Fruit fly (Drosophila melanogaster) whole organism, embryonic: ENCODE results near the gene CG13893.

ENCODE experiments used
- Antp ChIP-seq: fragments of 200-800 bp; sonication (Bioruptor generic); optimal IDR thresholded peaks from 3 replicates; lab custom pipeline; 2016; ENCODE audit warnings: missing biosample characterization, missing genetic modification characterization
- BEAF-32 ChIP-seq: fragments of 200-800 bp; sonication (Bioruptor generic); optimal IDR thresholded peaks from 3 replicates; lab custom pipeline; 2017; ENCODE audit warnings: missing biosample characterization, missing genetic modification characterization, mild to moderate bottlenecking, moderate library complexity, missing genetic modification reagents
- CG10462 ChIP-seq: fragments of 200-800 bp; sonication (Bioruptor generic); optimal IDR thresholded peaks from 2 replicates; lab custom pipeline; 2016; ENCODE audit warnings: missing biosample characterization, missing genetic modification characterization
- CG14860 ChIP-seq: fragments of 200-800 bp; sonication (Bioruptor generic); IDR thresholded peaks from 3 replicates; pipeline ENCODE4 v1.3.6; 2022; ENCODE audit warnings: missing biosample characterization, missing genetic modification characterization; ENCODE audit not compliant: partially characterized antibody
- CG16863 ChIP-seq: fragments of 200-800 bp; sonication (Bioruptor generic); optimal IDR thresholded peaks from 3 replicates; lab custom pipeline; 2016; ENCODE audit warnings: missing biosample characterization, missing genetic modification characterization
- CG17359 ChIP-seq: fragments of 200-800 bp; sonication (Bioruptor generic); optimal IDR thresholded peaks from 3 replicates; lab custom pipeline; 2018; ENCODE audit warnings: missing biosample characterization, mild to moderate bottlenecking, missing genetic modification characterization, moderate library complexity
- CG18262 ChIP-seq: fragments of 200-800 bp; optimal IDR thresholded peaks from 3 replicates; lab custom pipeline; 2019; ENCODE audit warnings: missing biosample characterization, mild to moderate bottlenecking, missing genetic modification characterization, moderate library complexity
- CG2120 ChIP-seq: fragments of 200-800 bp; sonication (Bioruptor generic); optimal IDR thresholded peaks from 3 replicates; lab custom pipeline; 2016; ENCODE audit warnings: missing biosample characterization, missing genetic modification characterization
- CG2199 ChIP-seq: fragments of 200-800 bp; sonication (Bioruptor generic); IDR thresholded peaks from 3 replicates; pipeline ENCODE4 v1.3.6; 2022; ENCODE audit warnings: missing biosample characterization, missing genetic modification characterization
- CG32772 ChIP-seq: fragments of 200-800 bp; sonication (Bioruptor generic); IDR thresholded peaks from 2 replicates; pipeline ENCODE4 v1.3.6; 2022; ENCODE audit warnings: missing biosample characterization, missing genetic modification characterization
- CG3281 ChIP-seq: fragments of 200-800 bp; sonication (Bioruptor generic); optimal IDR thresholded peaks from 3 replicates; lab custom pipeline; 2017; ENCODE audit warnings: missing biosample characterization, mild to moderate bottlenecking, missing genetic modification characterization
- CG3407 ChIP-seq: fragments of 200-800 bp; sonication (Bioruptor generic); optimal IDR thresholded peaks from 2 replicates; lab custom pipeline; 2018; ENCODE audit warnings: missing biosample characterization, mild to moderate bottlenecking, missing genetic modification characterization
- CG6813 ChIP-seq: fragments of 200-800 bp; sonication (Bioruptor generic); optimal IDR thresholded peaks from 2 replicates; lab custom pipeline; 2017; ENCODE audit warnings: missing biosample characterization, missing genetic modification characterization, mild to moderate bottlenecking, moderate library complexity, missing genetic modification reagents
- CG9727 ChIP-seq: fragments of 200-800 bp; sonication (Bioruptor generic); optimal IDR thresholded peaks from 3 replicates; lab custom pipeline; 2017; ENCODE audit warnings: missing biosample characterization, mild to moderate bottlenecking, missing genetic modification characterization
- Dip2 ChIP-seq: fragments of 200-800 bp; sonication (Bioruptor generic); IDR thresholded peaks from 2 replicates; pipeline ENCODE4 v1.3.6; 2022; ENCODE audit warnings: missing biosample characterization, missing genetic modification characterization
- Dp ChIP-seq: fragments of 200-800 bp; sonication (Bioruptor generic); optimal IDR thresholded peaks from 2 replicates; lab custom pipeline; 2018; ENCODE audit warnings: missing biosample characterization, mild to moderate bottlenecking, missing genetic modification characterization, moderate library complexity
- HLH54F ChIP-seq: fragments of 200-800 bp; sonication (Bioruptor generic); optimal IDR thresholded peaks from 3 replicates; lab custom pipeline; 2016; ENCODE audit warnings: missing biosample characterization, missing genetic modification characterization
- Hand ChIP-seq: fragments of 200-800 bp; sonication (Bioruptor generic); optimal IDR thresholded peaks from 2 replicates; lab custom pipeline; 2017; ENCODE audit warnings: mild to moderate bottlenecking, missing biosample characterization, missing genetic modification reagents, missing genetic modification characterization
- Hsf ChIP-seq: fragments of 200-800 bp; sonication (Bioruptor generic); optimal IDR thresholded peaks from 3 replicates; lab custom pipeline; 2016; ENCODE audit warnings: missing biosample characterization, missing genetic modification characterization
- Mad ChIP-seq: fragments of 200-800 bp; sonication (Bioruptor generic); optimal IDR thresholded peaks from 2 replicates; lab custom pipeline; 2016; ENCODE audit warnings: missing biosample characterization, missing genetic modification characterization
- NC2α ChIP-seq: fragments of 200-800 bp; sonication (Bioruptor generic); optimal IDR thresholded peaks from 2 replicates; lab custom pipeline; 2016; ENCODE audit warnings: missing biosample characterization, missing genetic modification characterization
- NC2β ChIP-seq: fragments of 200-800 bp; sonication (Bioruptor generic); optimal IDR thresholded peaks from 2 replicates; lab custom pipeline; 2016; ENCODE audit warnings: missing biosample characterization, missing genetic modification characterization
- Nf-YC ChIP-seq: fragments of 200-800 bp; optimal IDR thresholded peaks from 3 replicates; lab custom pipeline; 2019; ENCODE audit warnings: missing biosample characterization, mild to moderate bottlenecking, missing genetic modification characterization, moderate library complexity
- Pdp1 ChIP-seq, 2 experiments: fragments of 200-800 bp; sonication (Bioruptor generic); optimal IDR thresholded peaks; 3 replicates each; lab custom pipeline; 2016; ENCODE audit warnings: missing biosample characterization in 2 of 2, missing genetic modification characterization in 2 of 2, mild to moderate bottlenecking in 1 of 2, moderate library complexity in 1 of 2
- Ptx1 ChIP-seq: fragments of 200-800 bp; sonication (Bioruptor generic); IDR thresholded peaks from 2 replicates; pipeline ENCODE4 v1.3.6; 2022; ENCODE audit warnings: missing biosample characterization, missing genetic modification characterization
- Ssrp ChIP-seq: fragments of 200-800 bp; sonication (Bioruptor generic); optimal IDR thresholded peaks from 2 replicates; lab custom pipeline; 2018; ENCODE audit warnings: missing biosample characterization, mild to moderate bottlenecking, missing genetic modification characterization, moderate library complexity
- Stat92E ChIP-seq, 3 experiments: fragments of >200 bp in 2 of 3; fragments of 200-800 bp in 1 of 3; sonication (Bioruptor generic) in 1 of 3; optimal IDR thresholded peaks; 2 replicates each; lab custom pipeline; 2017 to 2019; ENCODE audit warnings: missing biosample characterization in 3 of 3, missing genetic modification characterization in 3 of 3, mild to moderate bottlenecking in 1 of 3, moderate library complexity in 1 of 3
- Taf1 ChIP-seq: fragments of 200-800 bp; sonication (Bioruptor generic); IDR thresholded peaks from 2 replicates; pipeline ENCODE4 v1.3.6; 2022; ENCODE audit warnings: missing biosample characterization, missing genetic modification characterization
- ash1 ChIP-seq: fragments of 200-800 bp; sonication (Bioruptor generic); optimal IDR thresholded peaks from 2 replicates; lab custom pipeline; 2018; ENCODE audit warnings: missing biosample characterization, mild to moderate bottlenecking, missing genetic modification characterization
- bigmax ChIP-seq: fragments of 200-800 bp; sonication (Bioruptor generic); optimal IDR thresholded peaks from 2 replicates; lab custom pipeline; 2018; ENCODE audit warnings: missing biosample characterization, mild to moderate bottlenecking, missing genetic modification characterization
- chinmo ChIP-seq: fragments of 200-800 bp; sonication (Bioruptor generic); IDR thresholded peaks from 4 replicates; pipeline ENCODE4 v1.3.6; 2022; ENCODE audit warnings: missing biosample characterization, missing genetic modification characterization; ENCODE audit not compliant: partially characterized antibody
- corto ChIP-seq: fragments of 200-800 bp; sonication (Bioruptor generic); optimal IDR thresholded peaks from 2 replicates; lab custom pipeline; 2016; ENCODE audit warnings: missing biosample characterization, mild to moderate bottlenecking, missing genetic modification characterization, moderate library complexity
- da ChIP-seq: fragments of 200-800 bp; sonication (Bioruptor generic); optimal IDR thresholded peaks from 2 replicates; lab custom pipeline; 2016; ENCODE audit warnings: missing biosample characterization, missing genetic modification characterization
- dmrt99B ChIP-seq: fragments of 200-800 bp; sonication (Bioruptor generic); optimal IDR thresholded peaks from 2 replicates; lab custom pipeline; 2018; ENCODE audit warnings: missing biosample characterization, mild to moderate bottlenecking, missing genetic modification characterization, moderate library complexity
- ftz-f1 ChIP-seq: fragments of 200-800 bp; sonication (Bioruptor generic); optimal IDR thresholded peaks from 2 replicates; lab custom pipeline; 2016; ENCODE audit warnings: missing biosample characterization, missing genetic modification characterization
- grau ChIP-seq: fragments of 200-800 bp; optimal IDR thresholded peaks from 3 replicates; lab custom pipeline; 2019; ENCODE audit warnings: missing biosample characterization, mild to moderate bottlenecking, missing genetic modification characterization, moderate library complexity
- gsb ChIP-seq: fragments of 200-800 bp; sonication (Bioruptor generic); IDR thresholded peaks from 2 replicates; pipeline ENCODE4 v1.3.6; 2022; ENCODE audit warnings: missing biosample characterization, missing genetic modification characterization
- hb ChIP-seq: fragments of 200-800 bp; sonication (Bioruptor generic); IDR thresholded peaks from 3 replicates; pipeline ENCODE4 v1.3.6; 2022; ENCODE audit warnings: missing biosample characterization, missing genetic modification characterization; ENCODE audit not compliant: partially characterized antibody
- ind ChIP-seq: fragments of 200-800 bp; sonication (Bioruptor generic); optimal IDR thresholded peaks from 3 replicates; lab custom pipeline; 2016; ENCODE audit warnings: missing biosample characterization, missing genetic modification characterization
- phol ChIP-seq: fragments of 200-800 bp; sonication (Bioruptor generic); optimal IDR thresholded peaks from 3 replicates; lab custom pipeline; 2018; ENCODE audit warnings: missing biosample characterization, mild to moderate bottlenecking, missing genetic modification characterization, moderate library complexity
- pzg ChIP-seq: fragments of 200-800 bp; sonication (Bioruptor generic); optimal IDR thresholded peaks from 3 replicates; lab custom pipeline; 2018; ENCODE audit warnings: missing biosample characterization, mild to moderate bottlenecking, missing genetic modification characterization, moderate library complexity
- sd ChIP-seq: fragments of 200-800 bp; sonication (Bioruptor generic); optimal IDR thresholded peaks from 3 replicates; lab custom pipeline; 2018; ENCODE audit warnings: missing biosample characterization, mild to moderate bottlenecking, missing genetic modification characterization, moderate library complexity
- sens-2 ChIP-seq: fragments of 200-800 bp; sonication (Bioruptor generic); IDR thresholded peaks from 2 replicates; pipeline ENCODE4 v1.3.6; 2022; ENCODE audit warnings: missing biosample characterization, missing genetic modification characterization
- sug ChIP-seq: fragments of 200-800 bp; optimal IDR thresholded peaks from 2 replicates; lab custom pipeline; 2019; ENCODE audit warnings: missing biosample characterization, mild to moderate bottlenecking, missing genetic modification characterization, moderate library complexity
- trem ChIP-seq: fragments of 200-800 bp; optimal IDR thresholded peaks from 3 replicates; lab custom pipeline; 2019; ENCODE audit warnings: missing biosample characterization, mild to moderate bottlenecking, missing genetic modification characterization, moderate library complexity
- wek ChIP-seq: fragments of 200-800 bp; sonication (Bioruptor generic); optimal IDR thresholded peaks from 3 replicates; lab custom pipeline; 2018; ENCODE audit warnings: missing biosample characterization, mild to moderate bottlenecking, missing genetic modification characterization, moderate library complexity
- wor ChIP-seq: fragments of 200-800 bp; sonication (Bioruptor generic); IDR thresholded peaks from 2 replicates; pipeline ENCODE4 v1.3.6; 2022; ENCODE audit warnings: missing biosample characterization, missing genetic modification characterization
- zen2 ChIP-seq: fragments of 200-800 bp; sonication (Bioruptor generic); IDR thresholded peaks from 3 replicates; pipeline ENCODE4 v1.3.6; 2022; ENCODE audit warnings: missing biosample characterization, missing genetic modification characterization; ENCODE audit not compliant: partially characterized antibody

Gene CG13893

DNA sequence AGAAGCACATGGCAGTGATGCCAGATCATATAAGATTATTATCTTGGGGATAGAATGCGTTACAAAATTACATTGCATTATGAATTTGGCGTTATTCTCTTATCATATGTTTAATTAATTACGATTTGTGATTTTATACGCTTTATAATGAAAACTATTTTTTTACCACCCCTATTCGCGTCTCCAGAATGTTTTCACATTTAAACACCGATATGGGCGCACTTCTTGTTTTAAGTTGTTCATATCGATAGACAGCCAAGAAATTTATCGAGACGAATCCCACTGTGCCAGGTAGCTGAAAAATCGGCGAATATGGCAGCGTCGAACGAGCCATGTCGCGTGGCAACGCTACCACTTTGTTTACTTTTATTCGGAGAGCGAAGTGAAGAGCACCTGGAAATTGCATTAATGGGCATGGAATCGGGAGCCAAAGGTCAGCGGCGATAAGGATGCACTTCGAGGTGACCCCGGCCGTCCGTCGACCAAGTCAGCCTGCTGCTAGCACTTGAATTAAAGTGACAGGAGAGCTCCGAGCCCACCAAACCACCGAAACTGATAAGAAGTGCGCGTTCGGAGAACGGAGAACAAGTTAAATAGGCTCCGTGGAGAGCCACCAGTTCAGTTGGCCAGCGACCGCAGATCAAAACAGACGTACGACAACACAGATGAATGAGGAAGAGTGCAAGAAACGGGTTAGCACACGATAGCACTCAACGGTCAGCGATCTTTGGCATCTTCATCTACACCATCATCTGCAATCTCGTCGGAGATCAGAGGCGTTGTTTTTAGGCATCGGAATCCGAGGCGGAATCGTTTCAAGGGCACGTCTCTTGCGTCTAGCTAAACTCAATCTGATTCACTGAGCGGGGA, 44.6 kb upstream of the CG13893 start, which contains the start of gene Gale (continued):
- no peak for TF ChIP-seq NC2α (GFP tag; lab: Kevin White, UChicago)
- no peak for TF ChIP-seq Dip2 (GFP tag; lab: Robert Waterston, UW)
- TF ChIP-seq BEAF-32 (GFP tag; lab: Kevin White, UChicago) = peak; percentile 66
- TF ChIP-seq CG16863 (GFP tag; lab: Kevin White, UChicago) = no peak
- no peak for TF ChIP-seq CG6813 (GFP tag; lab: Kevin White, UChicago)
- peak; percentile 70 for TF ChIP-seq pzg
- no peak for TF ChIP-seq ind (GFP tag; lab: Kevin White, UChicago)
- peak; percentile 71 for TF ChIP-seq Dp (GFP tag; lab: Kevin White, UChicago)
- TF ChIP-seq NC2β (GFP tag; lab: Kevin White, UChicago) = no peak
- peak in 1 of 2 experiments; percentile 41 for TF ChIP-seq Pdp1 (GFP tag; optimal IDR thresholded peaks at IDR 0.05; lab: Kevin White, UChicago)
- TF ChIP-seq Ptx1 = 0 out of 2 replicates have a peak, but pooled peaks have one; percentile 39
- peak; percentile 6 for TF ChIP-seq phol (tag; lab: Kevin White, UChicago)
- no peak for TF ChIP-seq zen2
- TF ChIP-seq CG14860 = no peak
- no peak for TF ChIP-seq Hand
- no peak for TF ChIP-seq ash1 (GFP tag; lab: Kevin White, UChicago)
- TF ChIP-seq Mad (GFP tag; lab: Kevin White, UChicago) = no peak
- TF ChIP-seq CG18262 (tag; lab: Kevin White, UChicago) = no peak
- no peak for TF ChIP-seq HLH54F (GFP tag; lab: Kevin White, UChicago)
- TF ChIP-seq CG3407 = no peak
- TF ChIP-seq corto (GFP tag; lab: Kevin White, UChicago) = no peak
- no peak for TF ChIP-seq dmrt99B (tag; lab: Kevin White, UChicago)
- TF ChIP-seq hb = peak; percentile 24; the same call in 1 of the 3 replicates
- 0 out of 2 replicates have a peak, but pooled peaks have one; percentile 6 for TF ChIP-seq CG32772 (GFP tag; lab: Robert Waterston, UW)
- TF ChIP-seq ftz-f1 = peak; percentile 68
- TF ChIP-seq Nf-YC (tag; lab: Kevin White, UChicago) = no peak
- no peak for TF ChIP-seq CG3281 (GFP tag; lab: Kevin White, UChicago)
- peak; percentile 70 for TF ChIP-seq sd (tag; lab: Kevin White, UChicago)
- TF ChIP-seq wor (GFP tag; lab: Robert Waterston, UW) = no peak
- no peak for TF ChIP-seq sens-2 (GFP tag; lab: Robert Waterston, UW)
- no peak for TF ChIP-seq wek (GFP tag; lab: Kevin White, UChicago)
- no peak for TF ChIP-seq da (GFP tag; lab: Kevin White, UChicago)
- TF ChIP-seq CG2199 = no peak
- no peak for TF ChIP-seq sug (tag; lab: Kevin White, UChicago)
- no peak for TF ChIP-seq trem (tag; lab: Kevin White, UChicago)
- peak; percentile 97 for TF ChIP-seq chinmo (GFP tag; lab: Robert Waterston, UW)
- TF ChIP-seq CG2120 (GFP tag; lab: Kevin White, UChicago) = no peak
- no peak for TF ChIP-seq CG10462 (GFP tag; lab: Kevin White, UChicago)
- TF ChIP-seq Antp = no peak
- TF ChIP-seq CG17359 (tag; lab: Kevin White, UChicago) = no peak
- TF ChIP-seq Hsf (GFP tag; lab: Kevin White, UChicago) = no peak
- no peak for TF ChIP-seq Stat92E (GFP tag; optimal IDR thresholded peaks at IDR 0.05; lab: Kevin White, UChicago)
- no peak for TF ChIP-seq grau (tag; lab: Kevin White, UChicago)
- no peak for TF ChIP-seq Ssrp
- TF ChIP-seq gsb (GFP tag; lab: Robert Waterston, UW) = no peak; the same call in 1 of the 2 replicates
- TF ChIP-seq CG9727 = peak; percentile 65
- no peak for TF ChIP-seq bigmax (GFP tag; lab: Kevin White, UChicago)
- no peak for TF ChIP-seq Taf1 (GFP tag; lab: Robert Waterston, UW)
